Fruit fly (Drosophila melanogaster) whole organism, adult: ENCODE measurements around the gene CG13409.

Experiments used
- CG1620 ChIP-seq: fragments of 200-800 bp; sonication (Bioruptor generic); optimal IDR thresholded peaks from 2 replicates; lab custom pipeline; 2016; ENCODE audit warnings: missing biosample characterization, missing genetic modification characterization
- CG5204 ChIP-seq: fragments of 200-800 bp; sonication (Bioruptor generic); optimal IDR thresholded peaks from 2 replicates; lab custom pipeline; 2016; ENCODE audit warnings: missing biosample characterization, missing genetic modification characterization
- CG7045 ChIP-seq: fragments of 200-800 bp; sonication (Bioruptor generic); optimal IDR thresholded peaks from 2 replicates; lab custom pipeline; 2017; ENCODE audit warnings: missing biosample characterization, mild to moderate bottlenecking, missing genetic modification characterization
- Mnt ChIP-seq: fragments of 200-800 bp; sonication (Bioruptor generic); optimal IDR thresholded peaks from 2 replicates; lab custom pipeline; 2016; ENCODE audit warnings: missing biosample characterization, mild to moderate bottlenecking, missing genetic modification characterization
- cic ChIP-seq: fragments of 200-800 bp; sonication (Bioruptor generic); optimal IDR thresholded peaks from 2 replicates; lab custom pipeline; 2017; ENCODE audit warnings: missing biosample characterization, mild to moderate bottlenecking, missing genetic modification characterization, moderate library complexity
- tj ChIP-seq: fragments of 200-800 bp; sonication (Bioruptor generic); optimal IDR thresholded peaks from 3 replicates; lab custom pipeline; 2017; ENCODE audit warnings: missing biosample characterization, mild to moderate bottlenecking, missing genetic modification characterization, moderate library complexity
- toe ChIP-seq: fragments of 200-800 bp; sonication (Bioruptor generic); optimal IDR thresholded peaks from 2 replicates; lab custom pipeline; 2016; ENCODE audit warnings: missing biosample characterization, missing genetic modification characterization

dm6 chr3R:21999641-22000040 is 32.1 kb downstream of the CG13409 start:
- TF ChIP-seq CG1620 (GFP tag; lab: Kevin White, UChicago) (no peak), CG7045 (GFP tag; lab: Kevin White, UChicago) (no peak), CG5204 (GFP tag; lab: Kevin White, UChicago) (no peak), toe (GFP tag; lab: Kevin White, UChicago) (no peak), tj (GFP tag; lab: Kevin White, UChicago) (no peak), Mnt (GFP tag; lab: Kevin White, UChicago) (no peak), cic (GFP tag; lab: Kevin White, UChicago) (no peak)
